Worm (Caenorhabditis elegans) whole organism, L1 larva: ENCODE results near the gene cul-6.

Experiments
- C34B4.2 ChIP-seq: sonication (generic microtip); optimal IDR thresholded peaks from 2 replicates; lab custom pipeline; 2017; ENCODE audit warnings: mild to moderate bottlenecking, missing genetic modification characterization, missing compliant biosample characterization
- aha-1 ChIP-seq: fragments of 150-350 bp; optimal IDR thresholded peaks from 2 replicates; lab custom pipeline; 2014; ENCODE audit warnings: missing biosample characterization, missing genetic modification characterization
- aly-2 ChIP-seq: fragments of 150-350 bp; optimal IDR thresholded peaks from 2 replicates; lab custom pipeline; 2014; ENCODE audit warnings: missing biosample characterization, missing genetic modification characterization
- ceh-8 ChIP-seq: fragments of 200-800 bp; sonication (Bioruptor generic); optimal IDR thresholded peaks from 2 replicates; lab custom pipeline; 2018; ENCODE audit warnings: mild to moderate bottlenecking, missing genetic modification characterization, moderate library complexity, missing compliant biosample characterization
- fkh-10 ChIP-seq: sonication (generic microtip); optimal IDR thresholded peaks from 2 replicates; lab custom pipeline; 2017; ENCODE audit warnings: missing biosample characterization, missing genetic modification reagents, missing genetic modification characterization
- fos-1 ChIP-seq: fragments of 150-350 bp; optimal IDR thresholded peaks from 2 replicates; lab custom pipeline; 2014; ENCODE audit warnings: missing biosample characterization, missing genetic modification characterization
- lin-13 ChIP-seq: fragments of 150-350 bp; optimal IDR thresholded peaks from 2 replicates; lab custom pipeline; 2014; ENCODE audit warnings: missing biosample characterization, missing genetic modification reagents, missing genetic modification characterization
- lin-35 ChIP-seq, 2 experiments: fragments of 150-350 bp; optimal IDR thresholded peaks; 2 replicates each; lab custom pipeline; 2014; ENCODE audit warnings: missing biosample characterization in 2 of 2, missing genetic modification characterization in 2 of 2, missing genetic modification reagents in 2 of 2
- mep-1 ChIP-seq: fragments of 150-350 bp; optimal IDR thresholded peaks from 2 replicates; lab custom pipeline; 2014; ENCODE audit warnings: missing biosample characterization, missing genetic modification characterization
- nhr-84 ChIP-seq: sonication (generic microtip); optimal IDR thresholded peaks from 2 replicates; lab custom pipeline; 2017; ENCODE audit warnings: missing biosample characterization, missing genetic modification characterization
- nhr-90 ChIP-seq: sonication (generic microtip); optimal IDR thresholded peaks from 2 replicates; lab custom pipeline; 2016; ENCODE audit warnings: mild to moderate bottlenecking, missing genetic modification characterization, missing compliant biosample characterization; ENCODE audit not compliant: poor library complexity
- ztf-4 ChIP-seq: fragments of 150-350 bp; optimal IDR thresholded peaks from 2 replicates; lab custom pipeline; 2014; ENCODE audit warnings: missing biosample characterization, missing genetic modification characterization

DNA sequence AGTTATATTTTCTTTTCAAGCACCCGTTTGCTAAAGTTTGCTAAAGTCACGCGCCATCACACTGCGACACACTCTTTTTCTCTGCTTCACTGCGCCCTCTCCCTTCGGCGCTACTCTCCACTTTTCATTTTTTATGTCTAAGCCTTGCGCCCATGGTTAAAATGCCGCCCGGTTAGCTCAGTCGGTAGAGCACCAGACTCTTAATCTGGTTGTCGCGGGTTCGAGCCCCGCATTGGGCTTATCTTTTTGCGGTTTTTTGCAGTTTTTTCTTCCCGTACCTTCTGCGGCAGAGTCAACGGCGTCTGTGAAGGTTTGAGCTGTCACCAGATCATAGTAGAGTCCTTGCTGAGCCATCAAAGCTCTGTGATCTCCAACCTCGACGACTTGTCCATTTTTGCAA lies 4.3 kb upstream of the cul-6 start:
- TF ChIP-seq nhr-90 (peak; percentile 70), ceh-8 (GFP tag; lab: Kevin White, UChicago) (peak; percentile 77), fkh-10 (GFP tag; lab: Kevin White, UChicago) (peak; percentile 33), C34B4.2 (tag; lab: Kevin White, UChicago) (no peak), ztf-4 (tag; lab: Kevin White, UChicago) (no peak), fos-1 (peak; percentile 61), mep-1 (tag; lab: Kevin White, UChicago) (peak; percentile 50), lin-13 (GFP tag; lab: Kevin White, UChicago) (peak; percentile 21), aha-1 (tag; lab: Kevin White, UChicago) (no peak), nhr-84 (tag; lab: Kevin White, UChicago) (no peak), lin-35 (GFP tag; optimal IDR thresholded peaks at IDR 0.05; lab: Kevin White, UChicago) (peak; percentile 68 to 78), aly-2 (tag; lab: Kevin White, UChicago) (peak; percentile 40)
